Worm (Caenorhabditis elegans) whole organism, L1 larva: ENCODE measurements around the gene T14B4.1.

Source experiments
- C04F5.9 ChIP-seq: sonication (generic microtip); optimal IDR thresholded peaks from 2 replicates; lab custom pipeline; 2016; ENCODE audit warnings: missing genetic modification characterization, missing compliant biosample characterization
- C16A3.4 ChIP-seq: fragments of 150-350 bp; optimal IDR thresholded peaks from 2 replicates; lab custom pipeline; 2014; ENCODE audit warnings: missing biosample characterization, missing genetic modification characterization
- aha-1 ChIP-seq: fragments of 150-350 bp; optimal IDR thresholded peaks from 2 replicates; lab custom pipeline; 2014; ENCODE audit warnings: missing biosample characterization, missing genetic modification characterization
- ces-1 ChIP-seq: fragments of 150-350 bp; optimal IDR thresholded peaks from 2 replicates; lab custom pipeline; 2014; ENCODE audit warnings: missing biosample characterization, missing genetic modification reagents, missing genetic modification characterization
- egl-27 ChIP-seq, 2 experiments: fragments of 150-350 bp in 1 of 2; sonication (generic microtip); optimal IDR thresholded peaks; 3 replicates each; lab custom pipeline; 2017 to 2018; ENCODE audit warnings: missing biosample characterization in 2 of 2, missing genetic modification characterization in 2 of 2, missing genetic modification reagents in 2 of 2
- fkh-10 ChIP-seq: sonication (generic microtip); optimal IDR thresholded peaks from 2 replicates; lab custom pipeline; 2017; ENCODE audit warnings: missing biosample characterization, missing genetic modification reagents, missing genetic modification characterization
- lin-35 ChIP-seq, 2 experiments: fragments of 150-350 bp; optimal IDR thresholded peaks; 2 replicates each; lab custom pipeline; 2014; ENCODE audit warnings: missing biosample characterization in 2 of 2, missing genetic modification characterization in 2 of 2, missing genetic modification reagents in 2 of 2
- mep-1 ChIP-seq: fragments of 150-350 bp; optimal IDR thresholded peaks from 2 replicates; lab custom pipeline; 2014; ENCODE audit warnings: missing biosample characterization, missing genetic modification characterization
- nhr-12 ChIP-seq: sonication (generic microtip); optimal IDR thresholded peaks from 2 replicates; lab custom pipeline; 2017; ENCODE audit warnings: missing biosample characterization, missing genetic modification characterization
- nhr-19 ChIP-seq: fragments of 200-800 bp; sonication (Bioruptor generic); conservative IDR thresholded peaks from 2 replicates; pipeline ENCODE4 v1.3.6; 2022; ENCODE audit warnings: missing genetic modification characterization, missing compliant biosample characterization
- sox-4 ChIP-seq: sonication (generic microtip); optimal IDR thresholded peaks from 2 replicates; lab custom pipeline; 2016; ENCODE audit warnings: missing genetic modification characterization, missing compliant biosample characterization
- vab-15 ChIP-seq: sonication (generic microtip); optimal IDR thresholded peaks from 2 replicates; lab custom pipeline; 2017; ENCODE audit warnings: missing genotype, mild to moderate bottlenecking, missing genetic modification characterization, missing compliant biosample characterization
- zag-1 ChIP-seq: fragments of 150-350 bp; optimal IDR thresholded peaks from 2 replicates; lab custom pipeline; 2014; ENCODE audit warnings: missing biosample characterization, missing genetic modification characterization
- ztf-4 ChIP-seq: fragments of 150-350 bp; optimal IDR thresholded peaks from 2 replicates; lab custom pipeline; 2014; ENCODE audit warnings: missing biosample characterization, missing genetic modification characterization

DNA sequence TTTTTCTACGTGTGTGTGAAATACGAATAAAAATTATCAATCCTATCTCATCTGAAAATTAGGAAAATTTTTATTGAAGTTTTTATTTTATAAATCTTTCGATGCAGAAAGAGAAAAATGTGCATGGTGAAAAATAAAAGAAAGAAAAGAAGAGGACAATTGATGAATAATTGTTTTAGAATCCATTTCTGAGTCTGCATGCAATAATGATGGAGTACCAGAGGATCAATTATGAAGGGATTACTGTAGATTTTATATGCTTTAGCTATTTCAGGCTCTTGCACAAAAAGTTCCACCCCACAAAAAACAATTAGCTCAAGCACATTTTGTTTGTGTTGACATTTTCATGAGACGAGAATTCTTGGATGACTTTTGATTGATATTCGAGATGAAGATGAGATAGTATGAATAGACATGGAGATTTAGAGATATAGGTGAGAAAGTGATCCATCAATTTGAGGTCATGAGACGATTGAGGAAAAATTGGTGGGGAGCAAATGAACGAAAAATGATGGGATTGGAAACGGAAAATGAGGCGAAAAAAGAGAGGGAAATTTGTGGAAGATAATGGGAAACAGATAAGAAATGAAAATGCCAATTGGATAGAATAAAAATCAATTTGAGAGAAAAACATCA is 31.0 kb upstream of the T14B4.1 start, which contains the start of gene rpy-1:
- TF ChIP-seq vab-15 (no peak), mep-1 (no peak), nhr-12 (no peak), ztf-4 (peak; percentile 22), aha-1 (tag; lab: Kevin White, UChicago) (no peak), fkh-10 (no peak), lin-35 (GFP tag; optimal IDR thresholded peaks at IDR 0.05; lab: Kevin White, UChicago) (no peak), C04F5.9 (tag; lab: Kevin White, UChicago) (no peak), ces-1 (no peak), zag-1 (tag; lab: Kevin White, UChicago) (no peak), egl-27 (tag; optimal IDR thresholded peaks at IDR 0.05; lab: Kevin White, UChicago) (no peak), nhr-19 (GFP tag; lab: Robert Waterston, UW) (0 out of 2 replicates have a peak, but pooled peaks have one; percentile 13), C16A3.4 (no peak), sox-4 (tag; lab: Kevin White, UChicago) (no peak)
